Worm (Caenorhabditis elegans) whole organism, L4 larva: ENCODE data around the gene Y54G11A.14.

Experiments
- D1046.2 ChIP-seq: fragments of 200-800 bp; sonication (Bioruptor generic); IDR thresholded peaks from 2 replicates; pipeline ENCODE4 v1.3.6; 2022; ENCODE audit warnings: missing genetic modification characterization, missing compliant biosample characterization
- F10B5.3 ChIP-seq: sonication (generic microtip); optimal IDR thresholded peaks from 2 replicates; lab custom pipeline; 2016; ENCODE audit warnings: mild to moderate bottlenecking, missing genetic modification characterization, missing compliant biosample characterization
- F26F4.8 ChIP-seq: fragments of 200-800 bp; sonication (Bioruptor generic); conservative IDR thresholded peaks from 2 replicates; pipeline ENCODE4 v1.3.6; 2022; ENCODE audit warnings: missing genetic modification characterization, missing compliant biosample characterization
- Y75B8A.6 ChIP-seq: fragments of 200-800 bp; sonication (Bioruptor generic); IDR thresholded peaks from 2 replicates; pipeline ENCODE4 v1.3.6; 2022; ENCODE audit warnings: missing genetic modification reagents, missing genetic modification characterization, missing compliant biosample characterization
- aha-1 ChIP-seq: fragments of 150-350 bp; peaks from one replicate; lab custom pipeline; 2014; ENCODE audit warnings: missing biosample characterization, missing genetic modification characterization
- aly-2 ChIP-seq: sonication (generic microtip); optimal IDR thresholded peaks from 2 replicates; lab custom pipeline; 2018; ENCODE audit warnings: missing biosample characterization, missing genetic modification characterization
- ceh-28 ChIP-seq: fragments of 150-350 bp; optimal IDR thresholded peaks from 2 replicates; lab custom pipeline; 2014; ENCODE audit warnings: missing biosample characterization, missing genetic modification reagents, missing genetic modification characterization
- ceh-62 ChIP-seq: sonication (generic microtip); optimal IDR thresholded peaks from 2 replicates; lab custom pipeline; 2017; ENCODE audit warnings: missing biosample characterization, missing genetic modification characterization
- ces-1 ChIP-seq: fragments of 150-350 bp; sonication (generic microtip); optimal IDR thresholded peaks from 4 replicates; lab custom pipeline; 2014; ENCODE audit warnings: missing biosample characterization, missing genetic modification reagents, missing genetic modification characterization
- daf-16 ChIP-seq, 3 experiments: sonication (generic microtip); optimal IDR thresholded peaks; 2 replicates each; lab custom pipeline; 2016 to 2017; ENCODE audit warnings: missing genetic modification characterization in 3 of 3, missing genetic modification reagents in 3 of 3, mild to moderate bottlenecking in 2 of 3, missing compliant biosample characterization in 2 of 3, missing biosample characterization in 1 of 3, moderate library complexity in 1 of 3
- dpl-1 ChIP-seq: fragments of 150-350 bp; optimal IDR thresholded peaks from 2 replicates; lab custom pipeline; 2014; ENCODE audit warnings: missing biosample characterization, missing genetic modification reagents, missing genetic modification characterization
- dve-1 ChIP-seq: sonication (generic microtip); optimal IDR thresholded peaks from 2 replicates; lab custom pipeline; 2017; ENCODE audit warnings: antibody characterized with exemption, mild to moderate bottlenecking, missing genetic modification characterization, missing compliant biosample characterization; ENCODE audit not compliant: insufficient read depth
- egl-43 ChIP-seq: fragments of 200-800 bp; sonication (Bioruptor generic); IDR thresholded peaks from 2 replicates; pipeline ENCODE4 v1.3.6; 2022; ENCODE audit warnings: missing genetic modification reagents, missing genetic modification characterization, missing compliant biosample characterization
- fkh-10 ChIP-seq: fragments of 150-350 bp; optimal IDR thresholded peaks from 2 replicates; lab custom pipeline; 2014; ENCODE audit warnings: missing biosample characterization, missing genetic modification reagents, missing genetic modification characterization
- fos-1 ChIP-seq: fragments of 150-350 bp; optimal IDR thresholded peaks from 2 replicates; lab custom pipeline; 2014; ENCODE audit warnings: missing biosample characterization, missing genetic modification characterization
- hif-1 ChIP-seq, 2 experiments: sonication (generic microtip); optimal IDR thresholded peaks; 2 replicates each; lab custom pipeline; 2016 to 2017; ENCODE audit warnings: missing compliant biosample characterization in 2 of 2, missing genetic modification characterization in 2 of 2, missing genetic modification reagents in 2 of 2, missing genotype in 2 of 2, mild to moderate bottlenecking in 1 of 2
- hlh-11 ChIP-seq: fragments of 200-800 bp; sonication (Bioruptor generic); optimal IDR thresholded peaks from 2 replicates; lab custom pipeline; 2018; ENCODE audit warnings: mild to moderate bottlenecking, missing genetic modification characterization, missing compliant biosample characterization
- hlh-30 ChIP-seq: sonication (generic microtip); optimal IDR thresholded peaks from 2 replicates; lab custom pipeline; 2017; ENCODE audit warnings: antibody characterized with exemption, mild to moderate bottlenecking, missing genetic modification characterization, missing compliant biosample characterization; ENCODE audit not compliant: insufficient read depth
- lin-15B ChIP-seq: fragments of 150-350 bp; sonication (generic microtip); optimal IDR thresholded peaks from 3 replicates; lab custom pipeline; 2014; ENCODE audit warnings: missing biosample characterization, missing genetic modification characterization
- lin-38 ChIP-seq: fragments of 200-800 bp; sonication (Bioruptor generic); IDR thresholded peaks from 2 replicates; pipeline ENCODE4 v1.3.6; 2022; ENCODE audit warnings: missing genetic modification reagents, missing genetic modification characterization, missing compliant biosample characterization
- lin-39 ChIP-seq: fragments of 150-350 bp; optimal IDR thresholded peaks from 2 replicates; lab custom pipeline; 2014; ENCODE audit warnings: missing biosample characterization, missing genetic modification reagents, missing genetic modification characterization
- lir-3 ChIP-seq: sonication (generic microtip); optimal IDR thresholded peaks from 2 replicates; lab custom pipeline; 2016; ENCODE audit warnings: mild to moderate bottlenecking, missing genetic modification characterization, missing compliant biosample characterization
- lsy-2 ChIP-seq, 2 experiments: fragments of 150-350 bp in 1 of 2; sonication (generic microtip) in 1 of 2; optimal IDR thresholded peaks; 2 replicates each; lab custom pipeline; 2014 to 2017; ENCODE audit warnings: missing biosample characterization in 2 of 2, missing genetic modification characterization in 2 of 2
- madf-5 ChIP-seq, 2 experiments: fragments of 200-800 bp; sonication (Bioruptor generic); IDR thresholded peaks; 2 replicates each; pipeline ENCODE4 v1.3.6; 2022; ENCODE audit warnings: missing compliant biosample characterization in 2 of 2, missing genetic modification characterization in 2 of 2
- mes-2 ChIP-seq: sonication (generic microtip); optimal IDR thresholded peaks from 2 replicates; lab custom pipeline; 2016; ENCODE audit warnings: missing genotype, mild to moderate bottlenecking, missing genetic modification characterization, missing compliant biosample characterization; ENCODE audit not compliant: poor library complexity, severe bottlenecking
- nhr-10 ChIP-seq: fragments of 150-350 bp; optimal IDR thresholded peaks from 2 replicates; lab custom pipeline; 2014; ENCODE audit warnings: missing biosample characterization, missing genetic modification characterization
- nhr-11 ChIP-seq: fragments of 150-350 bp; optimal IDR thresholded peaks from 2 replicates; lab custom pipeline; 2014; ENCODE audit warnings: missing biosample characterization, missing genetic modification characterization
- nhr-41 ChIP-seq: fragments of 200-800 bp; sonication (Bioruptor generic); IDR thresholded peaks from 2 replicates; pipeline ENCODE4 v1.3.6; 2022; ENCODE audit warnings: missing genetic modification reagents, missing genetic modification characterization, missing compliant biosample characterization
- nhr-77 ChIP-seq: fragments of 150-350 bp; optimal IDR thresholded peaks from 2 replicates; lab custom pipeline; 2014; ENCODE audit warnings: missing biosample characterization, missing genetic modification characterization
- pha-4 ChIP-seq, 2 experiments: fragments of 150-350 bp in 1 of 2; fragments of 200-800 bp in 1 of 2; sonication (Bioruptor generic) in 1 of 2; IDR thresholded peaks in 1 of 2; optimal IDR thresholded peaks in 1 of 2; 2 replicates each; pipeline versions ENCODE4 v1.3.6 to Lab custom; 2014 to 2022; ENCODE audit warnings: missing genetic modification characterization in 2 of 2, missing genetic modification reagents in 2 of 2, missing biosample characterization in 1 of 2, missing compliant biosample characterization in 1 of 2
- rbr-2 ChIP-seq: sonication (generic microtip); optimal IDR thresholded peaks from 2 replicates; lab custom pipeline; 2016; ENCODE audit warnings: missing genotype, missing genetic modification characterization, missing compliant biosample characterization
- saeg-2 ChIP-seq: fragments of 200-800 bp; sonication (Bioruptor generic); IDR thresholded peaks from 2 replicates; pipeline ENCODE4 v1.3.6; 2022; ENCODE audit warnings: missing genetic modification reagents, missing genetic modification characterization, missing compliant biosample characterization
- set-16 ChIP-seq: fragments of 200-800 bp; sonication (Bioruptor generic); IDR thresholded peaks from 2 replicates; pipeline ENCODE4 v1.3.6; 2022; ENCODE audit warnings: missing genetic modification reagents, missing genetic modification characterization, missing compliant biosample characterization
- spr-3 ChIP-seq: fragments of 200-800 bp; sonication (Bioruptor generic); optimal IDR thresholded peaks from 2 replicates; lab custom pipeline; 2018; ENCODE audit warnings: mild to moderate bottlenecking, missing genetic modification characterization, missing compliant biosample characterization
- unc-130 ChIP-seq: sonication (generic microtip); optimal IDR thresholded peaks from 2 replicates; lab custom pipeline; 2016; ENCODE audit warnings: missing genetic modification reagents, missing genetic modification characterization, missing compliant biosample characterization
- unc-39 ChIP-seq: sonication (generic microtip); optimal IDR thresholded peaks from 2 replicates; lab custom pipeline; 2017; ENCODE audit warnings: missing biosample characterization, missing genetic modification characterization
- unc-62 ChIP-seq, 3 experiments: fragments of 150-350 bp in 1 of 3; sonication (generic microtip); optimal IDR thresholded peaks in 2 of 3; peaks in 1 of 3; 1 replicate in 1 of 3; 2 replicates in 2 of 3; lab custom pipeline; 2014 to 2017; ENCODE audit warnings: missing biosample characterization in 3 of 3, missing genetic modification characterization in 3 of 3, missing genetic modification reagents in 3 of 3, missing genotype in 1 of 3
- zag-1 ChIP-seq: fragments of 150-350 bp; optimal IDR thresholded peaks from 2 replicates; lab custom pipeline; 2014; ENCODE audit warnings: missing biosample characterization, missing genetic modification characterization
- zip-2 ChIP-seq: fragments of 150-350 bp; optimal IDR thresholded peaks from 2 replicates; lab custom pipeline; 2014; ENCODE audit warnings: missing biosample characterization, missing genetic modification characterization
- ztf-11 ChIP-seq: fragments of 150-350 bp; optimal IDR thresholded peaks from 2 replicates; lab custom pipeline; 2014; ENCODE audit warnings: missing biosample characterization, missing genetic modification characterization
- ztf-7 ChIP-seq: fragments of 150-350 bp; optimal IDR thresholded peaks from 2 replicates; lab custom pipeline; 2014; ENCODE audit warnings: missing biosample characterization, missing genetic modification characterization

The Y54G11A.14 gene

ce11 chrII:14310729-14311388 is 7.1 kb upstream of the Y54G11A.14 start, which contains the start of gene ctl-3 (continued):
- TF ChIP-seq unc-130 (GFP tag; lab: Kevin White, UChicago) (no peak), F26F4.8 (GFP tag; lab: Robert Waterston, UW) (no peak), ces-1 (no peak)

- TF ChIP-seq lir-3 (tag; lab: Kevin White, UChicago): no peak
- peak; percentile 17 for TF ChIP-seq hlh-11 (tag; lab: Kevin White, UChicago)
- TF ChIP-seq rbr-2: peak; percentile 2
- no peak for TF ChIP-seq aly-2 (tag; lab: Kevin White, UChicago)
- no peak for TF ChIP-seq spr-3
- no peak for TF ChIP-seq hif-1 (tag; optimal IDR thresholded peaks at IDR 0.05; lab: Kevin White, UChicago)
- peak in 1 of 2 experiments; percentile 66 for TF ChIP-seq daf-16 (GFP tag; optimal IDR thresholded peaks at IDR 0.05; lab: Kevin White, UChicago)
- peak; percentile 60 for TF ChIP-seq daf-16 (tag; optimal IDR thresholded peaks at IDR 0.05; lab: Kevin White, UChicago)
Measured at ce11 chrII:14311537-14311936, 6.4 kb upstream of the Y54G11A.14 start.

DNA sequence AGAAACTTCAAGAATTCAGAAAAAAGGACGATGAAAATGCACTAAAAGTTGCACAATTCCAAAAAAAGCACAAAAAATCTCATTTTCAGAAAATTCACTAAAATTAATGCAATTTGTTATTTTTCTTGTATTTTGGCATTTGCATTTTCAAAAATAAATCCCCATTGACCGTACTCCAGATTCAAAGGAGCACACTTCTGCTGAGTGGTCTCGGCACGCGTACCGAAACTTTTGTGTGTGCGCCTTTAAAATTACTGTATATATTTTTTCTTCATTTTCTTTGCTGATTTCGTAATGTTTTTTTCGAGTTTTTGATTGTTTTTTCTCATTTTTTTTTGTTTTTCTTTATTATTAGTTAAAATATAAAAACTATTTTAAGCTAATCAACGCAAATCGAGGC is 5.8 kb upstream of the Y54G11A.14 start:
- TF ChIP-seq zip-2 (tag; lab: Kevin White, UChicago) (no peak), lin-15B (tag; lab: Kevin White, UChicago) (no peak), unc-39 (tag; lab: Kevin White, UChicago) (no peak), ztf-7 (no peak), lsy-2 (tag; optimal IDR thresholded peaks at IDR 0.05; lab: Kevin White, UChicago) (peak in 1 of 2 experiments; percentile 23), dpl-1 (GFP tag; lab: Kevin White, UChicago) (no peak), ceh-62 (tag; lab: Kevin White, UChicago) (no peak), egl-43 (GFP tag; lab: Robert Waterston, UW) (no peak), unc-130 (GFP tag; lab: Kevin White, UChicago) (peak; percentile 8), Y75B8A.6 (GFP tag; lab: Robert Waterston, UW) (no peak), dve-1 (tag; lab: Kevin White, UChicago) (no peak), set-16 (no peak), nhr-41 (GFP tag; lab: Robert Waterston, UW) (no peak), lin-38 (GFP tag; lab: Robert Waterston, UW) (0 out of 2 replicates have a peak, but pooled peaks have one; percentile 15), pha-4 (GFP tag; IDR thresholded peaks at IDR 0.05; lab: Robert Waterston, UW) (no peak), pha-4 (tag; optimal IDR thresholded peaks at IDR 0.05; lab: Kevin White, UChicago) (no peak), hlh-30 (tag; lab: Kevin White, UChicago) (no peak)

ce11 chrII:14319227-14319626 is 1.3 kb downstream of the Y54G11A.14 start:
- TF ChIP-seq rbr-2 (no peak), fos-1 (tag; lab: Kevin White, UChicago) (no peak), madf-5 (GFP tag; IDR thresholded peaks at IDR 0.05; lab: Robert Waterston, UW) (0 out of 4 replicates have a peak, but pooled peaks of 1 of the 2 experiments have one; percentile 12), hlh-30 (tag; lab: Kevin White, UChicago) (no peak), aha-1 (peak; percentile 4), zag-1 (tag; lab: Kevin White, UChicago) (no peak), set-16 (peak; percentile 95), fkh-10 (GFP tag; lab: Kevin White, UChicago) (no peak)

- TF ChIP-seq nhr-11 (no peak), D1046.2 (no peak), mes-2 (peak; percentile 27), egl-43 (GFP tag; lab: Robert Waterston, UW) (no peak), ztf-11 (no peak), lin-15B (tag; lab: Kevin White, UChicago) (no peak), lin-39 (tag; lab: Kevin White, UChicago) (no peak), lin-38 (GFP tag; lab: Robert Waterston, UW) (peak; percentile 39; the same call in 1 of the 2 replicates), nhr-10 (no peak), nhr-77 (tag; lab: Kevin White, UChicago) (no peak), ceh-28 (tag; lab: Kevin White, UChicago) (no peak), saeg-2 (GFP tag; lab: Robert Waterston, UW) (no peak), fos-1 (tag; lab: Kevin White, UChicago) (no peak), F10B5.3 (tag; lab: Kevin White, UChicago) (no peak), Y75B8A.6 (GFP tag; lab: Robert Waterston, UW) (no peak), unc-62 (GFP tag; optimal IDR thresholded peaks at IDR 0.05 in 1 of 2; lab: Kevin White, UChicago) (no peak), unc-62 (tag; optimal IDR thresholded peaks at IDR 0.05; lab: Kevin White, UChicago) (no peak)
Measured at ce11 chrII:14321225-14321624, 3.3 kb downstream of the Y54G11A.14 start.
